Worm (Caenorhabditis elegans) whole organism, young adult: ENCODE results near the gene pct-1.

Experiments
- B0336.3 ChIP-seq: fragments of 200-800 bp; sonication (Bioruptor generic); IDR thresholded peaks from 2 replicates; pipeline ENCODE4 v1.3.6; 2022; ENCODE audit warnings: missing genetic modification characterization, missing compliant biosample characterization
- F39B2.1 ChIP-seq: fragments of 200-800 bp; sonication (Bioruptor generic); IDR thresholded peaks from 2 replicates; pipeline ENCODE4 v1.3.6; 2022; ENCODE audit warnings: missing genetic modification reagents, missing genetic modification characterization, missing compliant biosample characterization
- F57A8.1 ChIP-seq: fragments of 200-800 bp; sonication (Bioruptor generic); optimal IDR thresholded peaks from 2 replicates; lab custom pipeline; 2018; ENCODE audit warnings: mild to moderate bottlenecking, missing genetic modification characterization, moderate library complexity, missing compliant biosample characterization
- T26A5.8 ChIP-seq: sonication (generic microtip); optimal IDR thresholded peaks from 2 replicates; lab custom pipeline; 2016; ENCODE audit warnings: missing genetic modification characterization, missing compliant biosample characterization
- akir-1 ChIP-seq: fragments of 200-800 bp; sonication (Bioruptor generic); optimal IDR thresholded peaks from 2 replicates; lab custom pipeline; 2018; ENCODE audit warnings: mild to moderate bottlenecking, missing genetic modification characterization, moderate library complexity, missing compliant biosample characterization
- ama-1 ChIP-seq, 3 experiments: fragments of 150-350 bp in 1 of 3; sonication (generic microtip) in 2 of 3; optimal IDR thresholded peaks; 2 replicates each; lab custom pipeline; 2014 to 2018; ENCODE audit warnings: missing biosample characterization in 2 of 3, missing genetic modification characterization in 2 of 3, missing genetic modification reagents in 2 of 3
- aptf-3 ChIP-seq: fragments of 200-800 bp; sonication (Bioruptor generic); IDR thresholded peaks from 2 replicates; pipeline ENCODE4 v1.3.6; 2022; ENCODE audit warnings: missing genetic modification characterization, missing compliant biosample characterization
- cebp-1 ChIP-seq, 2 experiments: fragments of 200-800 bp in 1 of 2; sonication (Bioruptor generic) in 1 of 2; sonication (generic microtip) in 1 of 2; IDR thresholded peaks in 1 of 2; optimal IDR thresholded peaks in 1 of 2; 2 replicates each; pipeline versions ENCODE4 v1.3.6 to Lab custom; 2017 to 2022; ENCODE audit warnings: missing compliant biosample characterization in 2 of 2, missing genetic modification characterization in 2 of 2, mild to moderate bottlenecking in 1 of 2, missing genetic modification reagents in 1 of 2, moderate library complexity in 1 of 2
- ceh-27 ChIP-seq: fragments of 200-800 bp; sonication (Bioruptor generic); optimal IDR thresholded peaks from 2 replicates; lab custom pipeline; 2018; ENCODE audit warnings: mild to moderate bottlenecking, missing genetic modification characterization, moderate library complexity, missing compliant biosample characterization
- ceh-40 ChIP-seq: fragments of 200-800 bp; sonication (Bioruptor generic); IDR thresholded peaks from 2 replicates; pipeline ENCODE4 v1.3.6; 2022; ENCODE audit warnings: missing genetic modification characterization, missing compliant biosample characterization
- dox-1 ChIP-seq: fragments of 200-800 bp; sonication (Bioruptor generic); IDR thresholded peaks from 2 replicates; pipeline ENCODE4 v1.3.6; 2022; ENCODE audit warnings: missing genetic modification reagents, missing genetic modification characterization, missing compliant biosample characterization
- egl-18 ChIP-seq: fragments of 200-800 bp; sonication (Bioruptor generic); IDR thresholded peaks from 2 replicates; pipeline ENCODE4 v1.3.6; 2022; ENCODE audit warnings: missing genetic modification reagents, missing genetic modification characterization, missing compliant biosample characterization
- egrh-3 ChIP-seq: fragments of 200-800 bp; sonication (Bioruptor generic); IDR thresholded peaks from 2 replicates; pipeline ENCODE4 v1.3.6; 2022; ENCODE audit warnings: missing genetic modification reagents, missing genetic modification characterization, missing compliant biosample characterization
- ets-4 ChIP-seq: fragments of 200-800 bp; sonication (Bioruptor generic); optimal IDR thresholded peaks from 2 replicates; lab custom pipeline; 2018; ENCODE audit warnings: mild to moderate bottlenecking, missing genetic modification characterization, missing compliant biosample characterization
- gei-17 ChIP-seq: fragments of 200-800 bp; sonication (Bioruptor generic); optimal IDR thresholded peaks from 2 replicates; lab custom pipeline; 2018; ENCODE audit warnings: mild to moderate bottlenecking, missing genetic modification characterization, missing compliant biosample characterization
- hmg-1.2 ChIP-seq: fragments of 200-800 bp; sonication (Bioruptor generic); IDR thresholded peaks from 2 replicates; pipeline ENCODE4 v1.3.6; 2022; ENCODE audit warnings: missing genetic modification reagents, missing genetic modification characterization, missing compliant biosample characterization
- let-526 ChIP-seq: fragments of 200-800 bp; sonication (Bioruptor generic); IDR thresholded peaks from 2 replicates; pipeline ENCODE4 v1.3.6; 2022; ENCODE audit warnings: missing genetic modification reagents, missing genetic modification characterization, missing compliant biosample characterization
- lir-1 ChIP-seq: fragments of 200-800 bp; sonication (Bioruptor generic); conservative IDR thresholded peaks from 2 replicates; pipeline ENCODE4 v1.3.6; 2022; ENCODE audit warnings: missing genetic modification reagents, missing genetic modification characterization, missing compliant biosample characterization
- madf-8 ChIP-seq: fragments of 200-800 bp; sonication (Bioruptor generic); conservative IDR thresholded peaks from 2 replicates; pipeline ENCODE4 v1.3.6; 2022; ENCODE audit warnings: missing genetic modification reagents, missing genetic modification characterization, missing compliant biosample characterization
- mcd-1 ChIP-seq: fragments of 200-800 bp; sonication (Bioruptor generic); IDR thresholded peaks from 2 replicates; pipeline ENCODE4 v1.3.6; 2022; ENCODE audit warnings: missing genetic modification reagents, missing genetic modification characterization, missing compliant biosample characterization
- mel-28 ChIP-seq: sonication (generic microtip); optimal IDR thresholded peaks from 2 replicates; lab custom pipeline; 2016; ENCODE audit warnings: borderline replicate concordance, mild to moderate bottlenecking, missing genetic modification characterization, missing compliant biosample characterization
- mes-4 ChIP-seq: sonication (generic microtip); optimal IDR thresholded peaks from 2 replicates; lab custom pipeline; 2016; ENCODE audit warnings: missing genotype, missing genetic modification characterization, missing compliant biosample characterization
- nfyb-1 ChIP-seq: fragments of 200-800 bp; sonication (Bioruptor generic); IDR thresholded peaks from 2 replicates; pipeline ENCODE4 v1.3.6; 2022; ENCODE audit warnings: missing genetic modification reagents, missing genetic modification characterization, missing compliant biosample characterization
- nhr-120 ChIP-seq: fragments of 200-800 bp; sonication (Bioruptor generic); IDR thresholded peaks from 2 replicates; pipeline ENCODE4 v1.3.6; 2022; ENCODE audit warnings: missing genetic modification characterization, missing compliant biosample characterization
- nhr-80 ChIP-seq: sonication (generic microtip); optimal IDR thresholded peaks from 2 replicates; lab custom pipeline; 2016; ENCODE audit warnings: missing genetic modification characterization, missing compliant biosample characterization
- pbrm-1 ChIP-seq: fragments of 200-800 bp; sonication (Bioruptor generic); IDR thresholded peaks from 2 replicates; pipeline ENCODE4 v1.3.6; 2022; ENCODE audit warnings: missing genetic modification reagents, missing genetic modification characterization, missing compliant biosample characterization
- repo-1 ChIP-seq: sonication (generic microtip); optimal IDR thresholded peaks from 2 replicates; lab custom pipeline; 2017; ENCODE audit warnings: mild to moderate bottlenecking, missing genetic modification characterization, missing compliant biosample characterization
- rpc-1 ChIP-seq, 2 experiments: fragments of 150-350 bp in 1 of 2; sonication (generic microtip) in 1 of 2; optimal IDR thresholded peaks; 2 replicates each; lab custom pipeline; 2014 to 2018; ENCODE audit warnings: missing biosample characterization in 1 of 2, missing genetic modification characterization in 1 of 2, missing genetic modification reagents in 1 of 2, missing genotype in 1 of 2
- snpc-1.1 ChIP-seq: sonication (generic microtip); optimal IDR thresholded peaks from 2 replicates; lab custom pipeline; 2017; ENCODE audit warnings: missing genetic modification characterization, mild to moderate bottlenecking, missing compliant biosample characterization, antibody characterized with exemption, moderate library complexity, missing genotype, missing genetic modification reagents; ENCODE audit not compliant: insufficient read depth
- snpc-1.3 ChIP-seq: sonication (generic microtip); optimal IDR thresholded peaks from 2 replicates; lab custom pipeline; 2017; ENCODE audit warnings: missing genetic modification characterization, mild to moderate bottlenecking, missing compliant biosample characterization, antibody characterized with exemption, moderate library complexity, missing genotype, missing genetic modification reagents; ENCODE audit not compliant: insufficient read depth
- tbx-9 ChIP-seq: sonication (generic microtip); optimal IDR thresholded peaks from 2 replicates; lab custom pipeline; 2016; ENCODE audit warnings: borderline replicate concordance, missing genetic modification characterization, inconsistent platforms, missing compliant biosample characterization
- unc-62 ChIP-seq: fragments of 150-350 bp; optimal IDR thresholded peaks from 2 replicates; lab custom pipeline; 2014; ENCODE audit warnings: missing biosample characterization, missing genetic modification reagents, missing genetic modification characterization
- ztf-25 ChIP-seq: fragments of 200-800 bp; sonication (Bioruptor generic); IDR thresholded peaks from 2 replicates; pipeline ENCODE4 v1.3.6; 2022; ENCODE audit warnings: missing genetic modification reagents, missing genetic modification characterization, missing compliant biosample characterization

pct-1 gene

DNA sequence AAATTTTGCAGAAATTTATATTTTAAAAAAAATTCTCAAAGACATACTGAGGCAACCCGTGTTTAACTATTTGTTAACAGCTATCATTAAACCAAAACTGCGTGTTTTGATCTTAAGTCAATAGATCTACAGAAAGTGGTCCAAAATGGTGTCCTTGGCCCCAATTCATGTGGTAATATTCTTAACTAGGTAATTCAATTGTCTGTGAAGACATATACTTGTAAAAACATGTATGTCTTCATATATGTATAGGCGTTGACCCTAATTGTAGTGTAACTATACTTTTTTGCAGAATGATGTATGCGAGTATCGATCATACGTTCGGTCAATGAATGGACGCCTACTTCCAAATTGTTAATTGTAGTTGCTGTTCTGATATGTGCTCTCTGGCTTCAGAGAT lies 6.6 kb upstream of the pct-1 start, which contains the start of gene C07G1.15:
C07G1.15 (plus strand) TSS at position 301 of the 400 bp plus-strand sequence.
- TF ChIP-seq T26A5.8 (tag; lab: Kevin White, UChicago) = no peak
- TF ChIP-seq aptf-3 = no peak
- no peak for TF ChIP-seq lir-1 (GFP tag; lab: Robert Waterston, UW)
- TF ChIP-seq B0336.3 (GFP tag; lab: Robert Waterston, UW) = no peak
- no peak for TF ChIP-seq let-526 (GFP tag; lab: Robert Waterston, UW)
- TF ChIP-seq ceh-40 (GFP tag; lab: Robert Waterston, UW) = no peak
- no peak for TF ChIP-seq snpc-1.3 (tag; lab: Kevin White, UChicago)

DNA sequence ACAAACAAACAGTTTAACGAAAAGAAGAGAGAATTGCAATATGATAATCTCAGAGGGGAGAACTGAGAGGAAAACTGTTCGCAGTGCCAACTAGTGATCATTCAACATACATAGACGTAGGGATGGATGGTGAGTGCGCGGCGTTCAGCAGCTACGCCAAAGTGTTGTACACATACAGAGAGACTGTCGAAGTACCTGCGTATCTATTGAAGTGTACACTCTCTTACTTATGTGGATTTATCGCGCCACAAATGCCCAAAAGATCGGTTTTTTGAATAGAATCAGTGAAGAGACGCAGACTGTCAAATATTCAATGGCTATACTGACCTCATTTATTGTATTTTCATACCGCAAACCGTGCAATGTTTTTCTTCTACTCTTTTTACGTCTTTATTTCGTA lies 6.0 kb upstream of the pct-1 start:
- TF ChIP-seq hmg-1.2 (GFP tag; lab: Robert Waterston, UW) = peak; percentile 70; the same call in 1 of the 2 replicates
- TF ChIP-seq snpc-1.1 (tag; lab: Kevin White, UChicago) = no peak

DNA sequence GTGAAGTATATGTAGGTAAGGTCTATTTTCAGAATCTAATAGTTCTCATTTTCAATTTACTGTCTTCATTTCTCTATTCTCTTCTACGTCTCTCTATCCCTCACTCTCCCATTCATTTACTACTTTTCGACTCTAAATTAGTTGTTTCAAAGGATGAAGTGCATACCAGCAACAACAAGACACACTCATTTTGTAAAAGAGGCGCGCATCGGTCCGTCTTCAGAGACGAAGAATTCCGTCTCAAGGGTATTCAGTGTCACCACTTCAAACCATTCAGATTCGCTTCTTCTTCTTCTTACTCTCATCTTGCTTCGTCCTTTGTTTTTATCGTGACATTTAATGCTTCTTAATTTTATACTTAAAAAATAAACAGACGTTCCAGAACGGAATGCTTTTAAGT lies 4.9 kb upstream of the pct-1 start:
- TF ChIP-seq ceh-27 (GFP tag; lab: Kevin White, UChicago) = peak; percentile 66
- no peak for TF ChIP-seq unc-62

DNA sequence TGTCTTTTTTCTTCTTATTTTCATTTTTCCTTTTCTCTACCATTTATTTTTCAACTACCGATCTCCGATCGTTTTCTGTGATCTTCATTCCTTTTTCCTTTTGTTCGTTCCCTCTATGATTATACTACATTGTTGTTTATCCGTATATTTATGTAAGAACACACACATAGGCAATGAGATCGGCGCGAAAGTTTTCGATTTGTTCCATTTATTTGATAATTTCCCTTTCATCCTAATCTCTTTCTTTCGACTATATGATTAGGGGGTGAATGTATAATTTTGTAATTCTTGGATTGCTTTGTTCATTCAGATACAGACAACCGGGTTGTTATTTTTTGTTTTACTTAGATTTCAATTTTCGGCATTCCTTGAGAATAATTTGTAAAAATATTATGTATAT lies 2.7 kb upstream of the pct-1 start:
- TF ChIP-seq ztf-25 (GFP tag; lab: Robert Waterston, UW) = no peak
- no peak for TF ChIP-seq dox-1 (GFP tag; lab: Robert Waterston, UW)
- no peak for TF ChIP-seq ama-1 (optimal IDR thresholded peaks at IDR 0.05; lab: Kevin White, UChicago)
- TF ChIP-seq ama-1 (GFP tag; optimal IDR thresholded peaks at IDR 0.05; lab: Kevin White, UChicago) = no peak
- no peak for TF ChIP-seq gei-17 (GFP tag; lab: Kevin White, UChicago)
- no peak for TF ChIP-seq pbrm-1
- TF ChIP-seq mes-4 (tag; lab: Kevin White, UChicago) = no peak
- no peak for TF ChIP-seq nfyb-1 (GFP tag; lab: Robert Waterston, UW)
- TF ChIP-seq F39B2.1 (GFP tag; lab: Robert Waterston, UW) = no peak
- TF ChIP-seq F57A8.1 (GFP tag; lab: Kevin White, UChicago) = no peak
- TF ChIP-seq mcd-1 = no peak
- no peak for TF ChIP-seq lir-1 (GFP tag; lab: Robert Waterston, UW)
- TF ChIP-seq egl-18 (GFP tag; lab: Robert Waterston, UW) = no peak
- no peak for TF ChIP-seq cebp-1 (GFP tag; IDR thresholded peaks at IDR 0.05; lab: Robert Waterston, UW)
- no peak for TF ChIP-seq cebp-1 (tag; optimal IDR thresholded peaks at IDR 0.05; lab: Kevin White, UChicago)
- no peak for TF ChIP-seq rpc-1 (optimal IDR thresholded peaks at IDR 0.05; lab: Kevin White, UChicago)
- no peak for TF ChIP-seq rpc-1 (tag; optimal IDR thresholded peaks at IDR 0.05; lab: Kevin White, UChicago)
- no peak for TF ChIP-seq repo-1 (tag; lab: Kevin White, UChicago)
- no peak for TF ChIP-seq akir-1 (GFP tag; lab: Kevin White, UChicago)

DNA sequence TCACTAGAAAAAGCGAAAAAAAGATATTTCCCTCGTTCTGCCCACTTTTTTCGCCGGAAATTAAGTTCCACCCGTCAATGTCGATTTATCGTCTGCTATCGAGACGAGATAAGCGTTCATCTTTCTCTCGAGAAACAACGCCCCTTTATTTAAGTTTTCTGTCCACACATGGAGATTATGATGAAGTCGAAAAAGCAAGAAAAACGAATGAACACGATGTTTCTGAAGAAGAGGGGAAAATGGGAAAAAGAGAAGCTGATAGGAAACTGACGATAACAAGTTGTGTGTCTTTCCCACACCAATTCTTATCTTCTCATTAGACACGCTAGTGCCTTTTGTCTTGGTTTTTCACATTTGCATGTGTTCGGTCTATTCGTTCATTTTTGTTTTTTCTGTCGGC lies 1.5 kb upstream of the pct-1 start:
- TF ChIP-seq ets-4 (GFP tag; lab: Kevin White, UChicago) = peak; percentile 23
- TF ChIP-seq repo-1 (tag; lab: Kevin White, UChicago) = no peak
- peak; percentile 91 for TF ChIP-seq nhr-80 (tag; lab: Kevin White, UChicago)
- TF ChIP-seq, all 124 proteins: peak for 2

DNA sequence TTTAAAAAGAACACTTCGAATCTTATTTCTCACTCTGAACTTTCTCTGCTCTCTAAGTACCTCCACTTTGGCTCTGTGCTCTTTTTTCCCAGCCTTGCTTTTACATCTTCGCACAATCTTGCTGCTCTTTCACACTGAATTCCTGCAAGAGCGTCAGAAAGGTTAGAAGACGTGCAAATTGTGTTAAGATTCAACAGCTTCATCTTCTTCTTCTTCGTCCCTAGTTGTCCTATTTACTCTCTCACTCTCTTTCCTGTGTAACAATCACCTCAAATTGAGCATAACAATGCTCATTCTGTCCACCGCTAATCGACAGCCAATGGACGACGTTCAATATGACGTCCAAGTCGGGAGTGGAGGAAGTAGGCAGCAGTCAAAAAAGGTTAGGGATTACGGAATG lies 5.1 kb downstream of the pct-1 start:
- TF ChIP-seq tbx-9 (tag; lab: Kevin White, UChicago) = no peak
- TF ChIP-seq mel-28 (tag; lab: Kevin White, UChicago) = no peak
- TF ChIP-seq egrh-3 (GFP tag; lab: Robert Waterston, UW) = no peak
- TF ChIP-seq madf-8 (GFP tag; lab: Robert Waterston, UW) = no peak
- no peak for TF ChIP-seq nhr-120 (GFP tag; lab: Robert Waterston, UW)
- TF ChIP-seq snpc-1.1 (tag; lab: Kevin White, UChicago) = no peak
